Fruit fly (Drosophila melanogaster) whole organism: Measurements from ENCODE around the gene MtnC.

Experiments
- CG8478 ChIP-seq: fragments of >200 bp; optimal IDR thresholded peaks from 2 replicates; lab custom pipeline; 2018; ENCODE audit warnings: inconsistent platforms
- EcR ChIP-seq, 2 experiments: fragments of >200 bp; optimal IDR thresholded peaks; 2 replicates each; lab custom pipeline; 2017; ENCODE audit warnings: missing biosample characterization in 2 of 2, missing genetic modification characterization in 2 of 2, missing genetic modification reagents in 2 of 2

- no peak for TF ChIP-seq EcR (GFP tag; optimal IDR thresholded peaks at IDR 0.05; lab: Kevin White, UChicago)
- TF ChIP-seq CG8478, result no peak
Observed at dm6 chr3R:20327572-20328483, 32.3 kb upstream of the MtnC start, which contains the start of the genes CG4360 and Sirt2.
